Worm (Caenorhabditis elegans) whole organism, L1 larva: ENCODE measurements around the gene eppl-1.

Experiments used
- C04F5.9 ChIP-seq: sonication (generic microtip); optimal IDR thresholded peaks from 2 replicates; lab custom pipeline; 2016; ENCODE audit warnings: missing genetic modification characterization, missing compliant biosample characterization
- C16A3.4 ChIP-seq: fragments of 150-350 bp; optimal IDR thresholded peaks from 2 replicates; lab custom pipeline; 2014; ENCODE audit warnings: missing biosample characterization, missing genetic modification characterization
- Y116A8C.19 ChIP-seq: sonication (generic microtip); optimal IDR thresholded peaks from 2 replicates; lab custom pipeline; 2016; ENCODE audit warnings: missing compliant biosample characterization, missing genetic modification characterization, borderline replicate concordance
- alr-1 ChIP-seq: fragments of 200-800 bp; sonication (Bioruptor generic); optimal IDR thresholded peaks from 2 replicates; lab custom pipeline; 2018; ENCODE audit warnings: borderline replicate concordance, mild to moderate bottlenecking, missing genetic modification characterization, missing compliant biosample characterization
- ama-1 ChIP-seq: fragments of 150-350 bp; optimal IDR thresholded peaks from 2 replicates; lab custom pipeline; 2014
- blmp-1 ChIP-seq: fragments of 150-350 bp; optimal IDR thresholded peaks from 2 replicates; lab custom pipeline; 2014; ENCODE audit warnings: missing biosample characterization, missing genetic modification characterization
- ceh-88 ChIP-seq: fragments of 200-800 bp; sonication (Bioruptor generic); IDR thresholded peaks from 2 replicates; pipeline ENCODE4 v1.3.6; 2022; ENCODE audit warnings: missing genetic modification characterization, missing compliant biosample characterization
- ces-1 ChIP-seq: fragments of 150-350 bp; optimal IDR thresholded peaks from 2 replicates; lab custom pipeline; 2014; ENCODE audit warnings: missing biosample characterization, missing genetic modification reagents, missing genetic modification characterization
- dsc-1 ChIP-seq: sonication (generic microtip); optimal IDR thresholded peaks from 2 replicates; lab custom pipeline; 2016; ENCODE audit warnings: mild to moderate bottlenecking, missing genetic modification characterization, missing compliant biosample characterization
- efl-3 ChIP-seq: fragments of 200-800 bp; sonication (Bioruptor generic); optimal IDR thresholded peaks from 2 replicates; lab custom pipeline; 2018; ENCODE audit warnings: mild to moderate bottlenecking, missing genetic modification characterization, missing compliant biosample characterization
- egl-13 ChIP-seq: sonication (generic microtip); optimal IDR thresholded peaks from 2 replicates; lab custom pipeline; 2016; ENCODE audit warnings: missing genotype, missing genetic modification reagents, missing genetic modification characterization, missing compliant biosample characterization
- elt-3 ChIP-seq, 6 experiments: fragments of 150-350 bp in 1 of 6; sonication (generic microtip); optimal IDR thresholded peaks; 2 replicates each; lab custom pipeline; 2017 to 2018; ENCODE audit warnings: missing biosample characterization in 6 of 6, missing genetic modification characterization in 6 of 6, inconsistent platforms in 1 of 6
- ets-5 ChIP-seq: fragments of 200-800 bp; sonication (Bioruptor generic); IDR thresholded peaks from 2 replicates; pipeline ENCODE4 v1.3.6; 2022; ENCODE audit warnings: missing genetic modification characterization, missing compliant biosample characterization
- fkh-4 ChIP-seq: sonication (generic microtip); optimal IDR thresholded peaks from 2 replicates; lab custom pipeline; 2016; ENCODE audit warnings: missing compliant biosample characterization, missing genetic modification characterization, borderline replicate concordance
- fos-1 ChIP-seq: fragments of 150-350 bp; optimal IDR thresholded peaks from 2 replicates; lab custom pipeline; 2014; ENCODE audit warnings: missing biosample characterization, missing genetic modification characterization
- grh-1 ChIP-seq: fragments of 200-800 bp; sonication (Bioruptor generic); IDR thresholded peaks from 2 replicates; pipeline ENCODE4 v1.3.6; 2022; ENCODE audit warnings: missing genetic modification reagents, missing genetic modification characterization, missing compliant biosample characterization
- hlh-17 ChIP-seq: fragments of 200-800 bp; sonication (Bioruptor generic); optimal IDR thresholded peaks from 2 replicates; lab custom pipeline; 2018; ENCODE audit warnings: missing genetic modification characterization, mild to moderate bottlenecking, missing compliant biosample characterization, moderate library complexity, borderline replicate concordance
- lin-13 ChIP-seq: fragments of 150-350 bp; optimal IDR thresholded peaks from 2 replicates; lab custom pipeline; 2014; ENCODE audit warnings: missing biosample characterization, missing genetic modification reagents, missing genetic modification characterization
- lin-14 ChIP-seq: fragments of 200-800 bp; sonication (Bioruptor generic); optimal IDR thresholded peaks from 2 replicates; lab custom pipeline; 2018; ENCODE audit warnings: mild to moderate bottlenecking, missing genetic modification characterization, moderate library complexity, missing compliant biosample characterization
- lin-15B ChIP-seq: fragments of 150-350 bp; sonication (generic microtip); optimal IDR thresholded peaks from 3 replicates; lab custom pipeline; 2014; ENCODE audit warnings: missing biosample characterization, missing genetic modification characterization
- lin-35 ChIP-seq, 2 experiments: fragments of 150-350 bp; optimal IDR thresholded peaks; 2 replicates each; lab custom pipeline; 2014; ENCODE audit warnings: missing biosample characterization in 2 of 2, missing genetic modification characterization in 2 of 2, missing genetic modification reagents in 2 of 2
- lir-3 ChIP-seq: sonication (generic microtip); optimal IDR thresholded peaks from 2 replicates; lab custom pipeline; 2016; ENCODE audit warnings: mild to moderate bottlenecking, missing genetic modification characterization, moderate library complexity, missing compliant biosample characterization; ENCODE audit not compliant: poor library complexity
- lsy-2 ChIP-seq, 2 experiments: fragments of 150-350 bp; optimal IDR thresholded peaks; 2 replicates each; lab custom pipeline; 2014; ENCODE audit warnings: missing biosample characterization in 2 of 2, missing genetic modification characterization in 2 of 2
- mab-9 ChIP-seq: fragments of 200-800 bp; sonication (Bioruptor generic); IDR thresholded peaks from 2 replicates; pipeline ENCODE4 v1.3.6; 2022; ENCODE audit warnings: missing genetic modification reagents, missing genetic modification characterization, missing compliant biosample characterization
- mdl-1 ChIP-seq, 2 experiments: fragments of 150-350 bp; optimal IDR thresholded peaks; 2 replicates each; lab custom pipeline; 2014 to 2017; ENCODE audit warnings: missing biosample characterization in 2 of 2, missing genetic modification characterization in 2 of 2, inconsistent platforms in 1 of 2
- mef-2 ChIP-seq: fragments of 150-350 bp; optimal IDR thresholded peaks from 2 replicates; lab custom pipeline; 2014; ENCODE audit warnings: missing biosample characterization, missing genetic modification characterization
- mep-1 ChIP-seq: fragments of 150-350 bp; optimal IDR thresholded peaks from 2 replicates; lab custom pipeline; 2014; ENCODE audit warnings: missing biosample characterization, missing genetic modification characterization
- nhr-19 ChIP-seq: fragments of 200-800 bp; sonication (Bioruptor generic); conservative IDR thresholded peaks from 2 replicates; pipeline ENCODE4 v1.3.6; 2022; ENCODE audit warnings: missing genetic modification characterization, missing compliant biosample characterization
- nhr-20 ChIP-seq: sonication (generic microtip); optimal IDR thresholded peaks from 2 replicates; lab custom pipeline; 2016; ENCODE audit warnings: mild to moderate bottlenecking, missing genetic modification characterization, missing compliant biosample characterization
- nhr-237 ChIP-seq: fragments of 150-350 bp; optimal IDR thresholded peaks from 2 replicates; lab custom pipeline; 2014; ENCODE audit warnings: missing biosample characterization, missing genetic modification characterization
- nhr-28 ChIP-seq: fragments of 150-350 bp; optimal IDR thresholded peaks from 2 replicates; lab custom pipeline; 2014; ENCODE audit warnings: missing biosample characterization, missing genetic modification characterization
- nhr-71 ChIP-seq: sonication (generic microtip); optimal IDR thresholded peaks from 2 replicates; lab custom pipeline; 2016; ENCODE audit warnings: mild to moderate bottlenecking, missing genetic modification characterization, moderate library complexity, missing compliant biosample characterization
- nhr-76 ChIP-seq: sonication (generic microtip); optimal IDR thresholded peaks from 2 replicates; lab custom pipeline; 2017; ENCODE audit warnings: missing biosample characterization, missing genetic modification characterization
- nhr-77 ChIP-seq: fragments of 150-350 bp; optimal IDR thresholded peaks from 2 replicates; lab custom pipeline; 2014; ENCODE audit warnings: missing biosample characterization, missing genetic modification characterization
- nhr-85 ChIP-seq: sonication (generic microtip); peaks from one replicate; lab custom pipeline; 2016; ENCODE audit warnings: missing genetic modification characterization, inconsistent platforms, missing compliant biosample characterization
- pag-3 ChIP-seq: sonication (generic microtip); optimal IDR thresholded peaks from 2 replicates; lab custom pipeline; 2017; ENCODE audit warnings: missing genetic modification characterization, mild to moderate bottlenecking, missing compliant biosample characterization, antibody characterized with exemption, borderline replicate concordance; ENCODE audit not compliant: insufficient read depth
- pqm-1 ChIP-seq: sonication (generic microtip); optimal IDR thresholded peaks from 3 replicates; lab custom pipeline; 2017; ENCODE audit warnings: missing biosample characterization, missing genetic modification characterization
- rnt-1 ChIP-seq: sonication (generic microtip); optimal IDR thresholded peaks from 2 replicates; lab custom pipeline; 2016; ENCODE audit warnings: mild to moderate bottlenecking, missing genetic modification characterization, moderate library complexity, missing compliant biosample characterization
- skn-1 ChIP-seq: fragments of 150-350 bp; optimal IDR thresholded peaks from 2 replicates; lab custom pipeline; 2014; ENCODE audit warnings: missing biosample characterization, missing genetic modification characterization
- sptf-1 ChIP-seq: fragments of 150-350 bp; optimal IDR thresholded peaks from 2 replicates; lab custom pipeline; 2014; ENCODE audit warnings: missing biosample characterization, missing genetic modification characterization
- swsn-7 ChIP-seq: sonication (generic microtip); optimal IDR thresholded peaks from 2 replicates; lab custom pipeline; 2016; ENCODE audit warnings: missing genetic modification characterization, missing compliant biosample characterization
- tbx-2 ChIP-seq: sonication (generic microtip); optimal IDR thresholded peaks from 2 replicates; lab custom pipeline; 2016; ENCODE audit warnings: missing genetic modification characterization, missing compliant biosample characterization
- tlp-1 ChIP-seq: fragments of 150-350 bp; optimal IDR thresholded peaks from 2 replicates; lab custom pipeline; 2014; ENCODE audit warnings: missing biosample characterization, missing genetic modification characterization
- unc-130 ChIP-seq: fragments of 150-350 bp; optimal IDR thresholded peaks from 2 replicates; lab custom pipeline; 2017; ENCODE audit warnings: missing biosample characterization, missing genetic modification characterization, inconsistent platforms
- unc-30 ChIP-seq: sonication (generic microtip); optimal IDR thresholded peaks from 2 replicates; lab custom pipeline; 2017; ENCODE audit warnings: missing biosample characterization, missing genetic modification characterization
- unc-98 ChIP-seq: fragments of 200-800 bp; sonication (Bioruptor generic); IDR thresholded peaks from 2 replicates; pipeline ENCODE4 v1.3.6; 2022; ENCODE audit warnings: missing genetic modification characterization, missing compliant biosample characterization
- xbp-1 ChIP-seq: sonication (generic microtip); optimal IDR thresholded peaks from 2 replicates; lab custom pipeline; 2016; ENCODE audit warnings: missing genetic modification characterization, missing compliant biosample characterization
- zag-1 ChIP-seq: fragments of 150-350 bp; optimal IDR thresholded peaks from 2 replicates; lab custom pipeline; 2014; ENCODE audit warnings: missing biosample characterization, missing genetic modification characterization
- zip-4 ChIP-seq: fragments of 200-800 bp; sonication (Bioruptor generic); optimal IDR thresholded peaks from 2 replicates; lab custom pipeline; 2018; ENCODE audit warnings: mild to moderate bottlenecking, missing genetic modification characterization, moderate library complexity, missing compliant biosample characterization

The eppl-1 gene

ce11 chrIV:8473756-8474155 lies 22.2 kb upstream of the eppl-1 start, which contains the start of gene C28C12.11:
TSS of gene C28C12.11 (plus strand) at chrIV:8474056.
- no peak for TF ChIP-seq rnt-1 (tag; lab: Kevin White, UChicago)
- no peak for TF ChIP-seq alr-1 (tag; lab: Kevin White, UChicago)
- TF ChIP-seq lsy-2 (tag; optimal IDR thresholded peaks at IDR 0.05; lab: Kevin White, UChicago): no peak

- TF ChIP-seq C16A3.4 (tag; lab: Kevin White, UChicago): no peak
- TF ChIP-seq, all 84 proteins: peak for 0
Measured at ce11 chrIV:8472493-8472892, 20.9 kb upstream of the eppl-1 start, which contains the start of gene oat-1. TSS of gene oat-1 (minus strand) at chrIV:8472593.

ce11 chrIV:8464187-8464586 lies 12.6 kb upstream of the eppl-1 start:
- TF ChIP-seq nhr-76 (tag; lab: Kevin White, UChicago) (no peak), nhr-19 (GFP tag; lab: Robert Waterston, UW) (peak; percentile 30), unc-30 (tag; lab: Kevin White, UChicago) (no peak), egl-13 (tag; lab: Kevin White, UChicago) (no peak), ets-5 (GFP tag; lab: Robert Waterston, UW) (no peak), skn-1 (no peak), sptf-1 (tag; lab: Kevin White, UChicago) (no peak), elt-3 (tag; optimal IDR thresholded peaks at IDR 0.05; lab: Kevin White, UChicago) (peak in 4 of 6 experiments; percentile 60 to 86 (median 68)), pag-3 (tag; lab: Kevin White, UChicago) (no peak), alr-1 (tag; lab: Kevin White, UChicago) (no peak), fkh-4 (no peak), mdl-1 (tag; optimal IDR thresholded peaks at IDR 0.05; lab: Kevin White, UChicago) (no peak), tbx-2 (tag; lab: Kevin White, UChicago) (peak; percentile 3), grh-1 (no peak), tlp-1 (tag; lab: Kevin White, UChicago) (no peak), hlh-17 (GFP tag; lab: Kevin White, UChicago) (no peak), nhr-85 (tag; lab: Kevin White, UChicago) (peak; percentile 82), Y116A8C.19 (no peak), zip-4 (no peak), lin-15B (no peak), ceh-88 (GFP tag; lab: Robert Waterston, UW) (no peak), C16A3.4 (tag; lab: Kevin White, UChicago) (no peak), zag-1 (tag; lab: Kevin White, UChicago) (no peak), nhr-237 (tag; lab: Kevin White, UChicago) (no peak), nhr-71 (tag; lab: Kevin White, UChicago) (peak; percentile 49), unc-98 (GFP tag; lab: Robert Waterston, UW) (no peak), nhr-28 (no peak), nhr-20 (peak; percentile 57), C04F5.9 (tag; lab: Kevin White, UChicago) (no peak), mab-9 (GFP tag; lab: Robert Waterston, UW) (no peak), xbp-1 (tag; lab: Kevin White, UChicago) (no peak), dsc-1 (tag; lab: Kevin White, UChicago) (no peak), mep-1 (tag; lab: Kevin White, UChicago) (no peak), fos-1 (tag; lab: Kevin White, UChicago) (no peak), ama-1 (lab: Kevin White, UChicago) (no peak), swsn-7 (no peak), ces-1 (no peak), nhr-77 (no peak), lin-13 (GFP tag; lab: Kevin White, UChicago) (no peak), efl-3 (GFP tag; lab: Kevin White, UChicago) (no peak), blmp-1 (tag; lab: Kevin White, UChicago) (peak; percentile 33), lin-35 (GFP tag; optimal IDR thresholded peaks at IDR 0.05; lab: Kevin White, UChicago) (peak in 1 of 2 experiments; percentile 34), unc-130 (tag; lab: Kevin White, UChicago) (no peak), lin-14 (peak; percentile 55), lir-3 (no peak), mef-2 (tag; lab: Kevin White, UChicago) (no peak), pqm-1 (tag; lab: Kevin White, UChicago) (no peak)
